Fruit fly (Drosophila melanogaster) whole organism, embryonic: ENCODE data around the gene DNAlig4.
A peak's percentile ranks its signal among the peaks of the same experiment; 100 is the strongest.

Source experiments
- BtbVII ChIP-seq: fragments of 200-800 bp; sonication (Bioruptor generic); optimal IDR thresholded peaks from 3 replicates; lab custom pipeline; 2017; ENCODE audit warnings: missing biosample characterization, mild to moderate bottlenecking, missing genetic modification characterization
- CG10267 ChIP-seq: fragments of 200-800 bp; sonication (Bioruptor generic); optimal IDR thresholded peaks from 2 replicates; lab custom pipeline; 2018; ENCODE audit warnings: missing biosample characterization, mild to moderate bottlenecking, missing genetic modification characterization, moderate library complexity
- CG11093 ChIP-seq: fragments of 200-800 bp; sonication (Bioruptor generic); IDR thresholded peaks from 3 replicates; pipeline ENCODE4 v1.3.6; 2022; ENCODE audit warnings: missing biosample characterization, missing genetic modification characterization
- CG11696 ChIP-seq: fragments of 200-800 bp; sonication (Bioruptor generic); IDR thresholded peaks from 2 replicates; pipeline ENCODE4 v1.3.6; 2022; ENCODE audit warnings: missing biosample characterization, missing genetic modification characterization
- CG12071 ChIP-seq: fragments of 200-800 bp; sonication (Bioruptor generic); optimal IDR thresholded peaks from 3 replicates; lab custom pipeline; 2018; ENCODE audit warnings: missing biosample characterization, mild to moderate bottlenecking, missing genetic modification characterization
- CG13296 ChIP-seq: fragments of 200-800 bp; sonication (Bioruptor generic); optimal IDR thresholded peaks from 3 replicates; lab custom pipeline; 2018; ENCODE audit warnings: missing biosample characterization, mild to moderate bottlenecking, missing genetic modification characterization
- CG14965 ChIP-seq: fragments of 200-800 bp; sonication (Bioruptor generic); optimal IDR thresholded peaks from 2 replicates; lab custom pipeline; 2016; ENCODE audit warnings: missing biosample characterization, missing genetic modification characterization, borderline replicate concordance
- CG15269 ChIP-seq: fragments of 200-800 bp; sonication (Bioruptor generic); optimal IDR thresholded peaks from 2 replicates; lab custom pipeline; 2018; ENCODE audit warnings: missing biosample characterization, mild to moderate bottlenecking, missing genetic modification characterization, moderate library complexity
- CG15601 ChIP-seq: fragments of 200-800 bp; sonication (Bioruptor generic); optimal IDR thresholded peaks from 3 replicates; lab custom pipeline; 2019; ENCODE audit warnings: missing biosample characterization, mild to moderate bottlenecking, missing genetic modification characterization, moderate library complexity
- CG17359 ChIP-seq: fragments of 200-800 bp; sonication (Bioruptor generic); optimal IDR thresholded peaks from 3 replicates; lab custom pipeline; 2018; ENCODE audit warnings: missing biosample characterization, mild to moderate bottlenecking, missing genetic modification characterization, moderate library complexity
- CG17568 ChIP-seq: fragments of 200-800 bp; sonication (Bioruptor generic); optimal IDR thresholded peaks from 2 replicates; lab custom pipeline; 2018; ENCODE audit warnings: missing biosample characterization, mild to moderate bottlenecking, missing genetic modification characterization, moderate library complexity
- CG18262 ChIP-seq: fragments of 200-800 bp; optimal IDR thresholded peaks from 3 replicates; lab custom pipeline; 2019; ENCODE audit warnings: missing biosample characterization, mild to moderate bottlenecking, missing genetic modification characterization, moderate library complexity
- CG2116 ChIP-seq: fragments of 200-800 bp; sonication (Bioruptor generic); optimal IDR thresholded peaks from 3 replicates; lab custom pipeline; 2018; ENCODE audit warnings: missing biosample characterization, mild to moderate bottlenecking, missing genetic modification characterization
- CG2678 ChIP-seq: fragments of 200-800 bp; sonication (Bioruptor generic); optimal IDR thresholded peaks from 3 replicates; lab custom pipeline; 2019; ENCODE audit warnings: missing biosample characterization, mild to moderate bottlenecking, missing genetic modification characterization, moderate library complexity
- CG3407 ChIP-seq: fragments of 200-800 bp; sonication (Bioruptor generic); optimal IDR thresholded peaks from 2 replicates; lab custom pipeline; 2018; ENCODE audit warnings: missing biosample characterization, mild to moderate bottlenecking, missing genetic modification characterization
- CG4328 ChIP-seq: fragments of 200-800 bp; sonication (Bioruptor generic); optimal IDR thresholded peaks from 3 replicates; lab custom pipeline; 2017; ENCODE audit warnings: missing biosample characterization, missing genetic modification reagents, missing genetic modification characterization
- CG4424 ChIP-seq: fragments of 200-800 bp; sonication (Bioruptor generic); optimal IDR thresholded peaks from 3 replicates; lab custom pipeline; 2016; ENCODE audit warnings: missing biosample characterization, missing genetic modification characterization
- CG6254 ChIP-seq: fragments of 200-800 bp; sonication (Bioruptor generic); optimal IDR thresholded peaks from 3 replicates; lab custom pipeline; 2017; ENCODE audit warnings: mild to moderate bottlenecking, missing biosample characterization, missing genetic modification reagents, missing genetic modification characterization
- CG6654 ChIP-seq: fragments of 200-800 bp; sonication (Bioruptor generic); optimal IDR thresholded peaks from 2 replicates; lab custom pipeline; 2017; ENCODE audit warnings: missing biosample characterization, mild to moderate bottlenecking, missing genetic modification characterization
- CG6854 ChIP-seq: fragments of 200-800 bp; sonication (Bioruptor generic); optimal IDR thresholded peaks from 3 replicates; lab custom pipeline; 2017; ENCODE audit warnings: missing biosample characterization, mild to moderate bottlenecking, missing genetic modification characterization
- CG7556 ChIP-seq: fragments of 200-800 bp; sonication (Bioruptor generic); optimal IDR thresholded peaks from 2 replicates; lab custom pipeline; 2017; ENCODE audit warnings: missing biosample characterization, mild to moderate bottlenecking, missing genetic modification characterization
- CG7786 ChIP-seq: fragments of 200-800 bp; sonication (Bioruptor generic); optimal IDR thresholded peaks from 2 replicates; lab custom pipeline; 2016; ENCODE audit warnings: missing biosample characterization, missing genetic modification characterization
- CG9727 ChIP-seq: fragments of 200-800 bp; sonication (Bioruptor generic); optimal IDR thresholded peaks from 3 replicates; lab custom pipeline; 2017; ENCODE audit warnings: missing biosample characterization, mild to moderate bottlenecking, missing genetic modification characterization
- CoRest ChIP-seq: fragments of 200-800 bp; sonication (Bioruptor generic); optimal IDR thresholded peaks from 3 replicates; lab custom pipeline; 2018; ENCODE audit warnings: missing biosample characterization, mild to moderate bottlenecking, missing genetic modification characterization, moderate library complexity
- D ChIP-seq, 2 experiments: fragments of 200-800 bp in 1 of 2; fragments of >200 bp in 1 of 2; sonication (Bioruptor generic) in 1 of 2; optimal IDR thresholded peaks; 2 replicates in 1 of 2; 3 replicates in 1 of 2; lab custom pipeline; 2017; ENCODE audit warnings: mild to moderate bottlenecking in 1 of 2, missing biosample characterization in 1 of 2, missing genetic modification characterization in 1 of 2, missing genetic modification reagents in 1 of 2
- Dad ChIP-seq: fragments of 200-800 bp; sonication (Bioruptor generic); optimal IDR thresholded peaks from 3 replicates; lab custom pipeline; 2016; ENCODE audit warnings: missing biosample characterization, missing genetic modification characterization
- E2f2 ChIP-seq: fragments of 200-800 bp; sonication (Bioruptor generic); IDR thresholded peaks from 2 replicates; pipeline ENCODE4 v1.3.6; 2022; ENCODE audit warnings: missing biosample characterization, missing genetic modification characterization
- Fer1 ChIP-seq: fragments of 200-800 bp; sonication (Bioruptor generic); optimal IDR thresholded peaks from 2 replicates; lab custom pipeline; 2017; ENCODE audit warnings: missing biosample characterization, mild to moderate bottlenecking, missing genetic modification characterization
- Fer3 ChIP-seq: fragments of 200-800 bp; sonication (Bioruptor generic); optimal IDR thresholded peaks from 2 replicates; lab custom pipeline; 2018; ENCODE audit warnings: missing biosample characterization, mild to moderate bottlenecking, missing genetic modification characterization, moderate library complexity
- Gsc ChIP-seq: fragments of 200-800 bp; sonication (Bioruptor generic); IDR thresholded peaks from 2 replicates; pipeline ENCODE4 v1.3.6; 2022; ENCODE audit warnings: missing biosample characterization, missing genetic modification characterization
- Mad ChIP-seq: fragments of 200-800 bp; sonication (Bioruptor generic); optimal IDR thresholded peaks from 2 replicates; lab custom pipeline; 2016; ENCODE audit warnings: missing biosample characterization, missing genetic modification characterization
- Mes4 ChIP-seq: fragments of 200-800 bp; sonication (Bioruptor generic); optimal IDR thresholded peaks from 2 replicates; lab custom pipeline; 2016; ENCODE audit warnings: missing biosample characterization, missing genetic modification characterization
- NC2β ChIP-seq: fragments of 200-800 bp; sonication (Bioruptor generic); optimal IDR thresholded peaks from 2 replicates; lab custom pipeline; 2016; ENCODE audit warnings: missing biosample characterization, missing genetic modification characterization
- Oli ChIP-seq: fragments of 200-800 bp; sonication (Bioruptor generic); optimal IDR thresholded peaks from 2 replicates; lab custom pipeline; 2018; ENCODE audit warnings: missing biosample characterization, mild to moderate bottlenecking, missing genetic modification characterization, moderate library complexity
- PHDP ChIP-seq: fragments of 200-800 bp; sonication (Bioruptor generic); optimal IDR thresholded peaks from 3 replicates; lab custom pipeline; 2018; ENCODE audit warnings: missing biosample characterization, mild to moderate bottlenecking, missing genetic modification characterization, moderate library complexity
- ase ChIP-seq: fragments of 200-800 bp; sonication (Bioruptor generic); IDR thresholded peaks from 3 replicates; pipeline ENCODE4 v1.3.6; 2022; ENCODE audit warnings: missing biosample characterization, missing genetic modification characterization
- cas ChIP-seq: fragments of 200-800 bp; sonication (Bioruptor generic); IDR thresholded peaks from 2 replicates; pipeline ENCODE4 v1.3.6; 2022; ENCODE audit warnings: missing biosample characterization, missing genetic modification characterization
- chinmo ChIP-seq: fragments of 200-800 bp; sonication (Bioruptor generic); IDR thresholded peaks from 4 replicates; pipeline ENCODE4 v1.3.6; 2022; ENCODE audit warnings: missing biosample characterization, missing genetic modification characterization; ENCODE audit not compliant: partially characterized antibody
- crol ChIP-seq: fragments of 200-800 bp; sonication (Bioruptor generic); IDR thresholded peaks from 2 replicates; pipeline ENCODE4 v1.3.6; 2022; ENCODE audit warnings: missing biosample characterization, missing genetic modification characterization
- fd96Cb ChIP-seq: fragments of 200-800 bp; sonication (Bioruptor generic); optimal IDR thresholded peaks from 2 replicates; lab custom pipeline; 2018; ENCODE audit warnings: missing biosample characterization, mild to moderate bottlenecking, missing genetic modification characterization, moderate library complexity
- hb ChIP-seq: fragments of 200-800 bp; sonication (Bioruptor generic); IDR thresholded peaks from 3 replicates; pipeline ENCODE4 v1.3.6; 2022; ENCODE audit warnings: missing biosample characterization, missing genetic modification characterization; ENCODE audit not compliant: partially characterized antibody
- lbe ChIP-seq: fragments of 200-800 bp; sonication (Bioruptor generic); optimal IDR thresholded peaks from 2 replicates; lab custom pipeline; 2016; ENCODE audit warnings: missing biosample characterization, mild to moderate bottlenecking, missing genetic modification characterization
- mirr ChIP-seq: fragments of 200-800 bp; sonication (Bioruptor generic); optimal IDR thresholded peaks from 3 replicates; lab custom pipeline; 2018; ENCODE audit warnings: missing biosample characterization, mild to moderate bottlenecking, missing genetic modification characterization
- org-1 ChIP-seq: fragments of 200-800 bp; sonication (Bioruptor generic); optimal IDR thresholded peaks from 2 replicates; lab custom pipeline; 2017; ENCODE audit warnings: missing biosample characterization, missing genetic modification characterization
- ro ChIP-seq: fragments of 200-800 bp; sonication (Bioruptor generic); IDR thresholded peaks from 2 replicates; pipeline ENCODE4 v1.3.6; 2022; ENCODE audit warnings: missing biosample characterization, missing genetic modification characterization
- sens ChIP-seq: fragments of 200-800 bp; sonication (Bioruptor generic); peaks from one replicate; lab custom pipeline; 2016; ENCODE audit warnings: missing biosample characterization, missing genetic modification characterization
- seq ChIP-seq: fragments of 200-800 bp; sonication (Bioruptor generic); IDR thresholded peaks from 2 replicates; pipeline ENCODE4 v1.3.6; 2022; ENCODE audit warnings: missing biosample characterization, missing genetic modification characterization
- sqz ChIP-seq: fragments of 200-800 bp; sonication (Bioruptor generic); optimal IDR thresholded peaks from 3 replicates; lab custom pipeline; 2018; ENCODE audit warnings: missing biosample characterization, mild to moderate bottlenecking, missing genetic modification characterization
- trem ChIP-seq: fragments of 200-800 bp; optimal IDR thresholded peaks from 3 replicates; lab custom pipeline; 2019; ENCODE audit warnings: missing biosample characterization, mild to moderate bottlenecking, missing genetic modification characterization, moderate library complexity

DNAlig4 gene

DNA sequence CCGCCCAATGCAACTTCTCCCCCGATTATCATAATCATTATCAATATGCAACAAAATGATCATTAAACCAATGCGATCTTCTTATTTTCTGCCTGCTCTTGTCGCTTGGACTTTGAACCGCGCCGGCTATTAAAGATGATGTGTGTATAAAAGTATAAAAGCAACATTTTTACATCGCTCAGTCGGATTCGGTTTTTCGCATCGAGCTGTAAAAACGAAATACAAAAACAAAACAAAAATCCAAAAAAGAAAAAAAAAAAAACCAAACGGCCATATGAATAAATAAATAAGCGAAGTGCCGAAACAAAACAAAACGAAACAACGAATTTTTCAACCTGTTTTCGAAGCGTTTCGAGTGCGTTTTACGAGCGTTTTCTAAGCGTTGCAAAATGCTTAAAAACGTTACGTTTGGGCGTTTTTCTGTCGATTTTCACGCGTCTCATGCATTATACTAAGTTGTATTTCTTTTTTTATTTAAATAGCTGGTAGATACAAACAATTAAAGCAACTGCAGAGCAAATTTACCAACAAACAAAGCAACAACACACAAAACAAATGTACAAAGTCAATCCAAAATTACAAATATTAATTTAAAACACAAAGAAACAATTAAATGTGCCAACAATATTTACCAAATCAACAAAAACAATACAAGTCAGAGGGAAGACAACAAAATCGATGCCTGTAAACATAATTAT is 22.8 kb downstream of the DNAlig4 start (continued):
- TF ChIP-seq CG11696 (GFP tag; lab: Robert Waterston, UW) = no peak
- TF ChIP-seq CG6854 (GFP tag; lab: Kevin White, UChicago) = peak; percentile 33
- no peak for TF ChIP-seq CG6254 (GFP tag; lab: Kevin White, UChicago)
- peak; percentile 7 for TF ChIP-seq CG12071 (GFP tag; lab: Kevin White, UChicago)
- TF ChIP-seq sens = peak; percentile 88
- TF ChIP-seq sqz (GFP tag; lab: Kevin White, UChicago) = peak; percentile 31
- no peak for TF ChIP-seq NC2β
- no peak for TF ChIP-seq CG11093 (GFP tag; lab: Robert Waterston, UW)
- peak; percentile 21 for TF ChIP-seq CG7556 (GFP tag; lab: Kevin White, UChicago)
- TF ChIP-seq CG9727 (GFP tag; lab: Kevin White, UChicago) = no peak
- no peak for TF ChIP-seq ase (GFP tag; lab: Robert Waterston, UW)
- TF ChIP-seq fd96Cb (tag; lab: Kevin White, UChicago) = peak; percentile 40
- TF ChIP-seq CG6654 (GFP tag; lab: Kevin White, UChicago) = no peak
- TF ChIP-seq CoRest (tag; lab: Kevin White, UChicago) = peak; percentile 49
- TF ChIP-seq E2f2 (GFP tag; lab: Robert Waterston, UW) = no peak
- peak; percentile 53 for TF ChIP-seq CG3407
- TF ChIP-seq hb (GFP tag; lab: Robert Waterston, UW) = no peak
- no peak for TF ChIP-seq crol (GFP tag; lab: Robert Waterston, UW)
- peak; percentile 36; the same call in 2 of the 4 replicates for TF ChIP-seq chinmo (GFP tag; lab: Robert Waterston, UW)
- no peak for TF ChIP-seq mirr (GFP tag; lab: Kevin White, UChicago)
- TF ChIP-seq PHDP (tag; lab: Kevin White, UChicago) = peak; percentile 65
- no peak for TF ChIP-seq CG4424 (GFP tag; lab: Kevin White, UChicago)
- TF ChIP-seq CG10267 (tag; lab: Kevin White, UChicago) = peak; percentile 12
- TF ChIP-seq Dad (GFP tag; lab: Kevin White, UChicago) = no peak
- peak; percentile 63 for TF ChIP-seq CG17568 (GFP tag; lab: Kevin White, UChicago)
- TF ChIP-seq seq = no peak
- peak; percentile 24 for TF ChIP-seq Oli (tag; lab: Kevin White, UChicago)
- TF ChIP-seq CG17359 (tag; lab: Kevin White, UChicago) = peak; percentile 63
- TF ChIP-seq CG7786 = no peak
- peak; percentile 63 for TF ChIP-seq CG2678
- no peak for TF ChIP-seq CG2116
- no peak for TF ChIP-seq Mad
- peak; percentile 12 for TF ChIP-seq trem
- no peak for TF ChIP-seq D (optimal IDR thresholded peaks at IDR 0.05; lab: Kevin White, UChicago)
- no peak for TF ChIP-seq D (GFP tag; optimal IDR thresholded peaks at IDR 0.05; lab: Kevin White, UChicago)
- peak; percentile 32 for TF ChIP-seq Fer1 (GFP tag; lab: Kevin White, UChicago)
- no peak for TF ChIP-seq ro (GFP tag; lab: Robert Waterston, UW)
- TF ChIP-seq CG15269 (tag; lab: Kevin White, UChicago) = peak; percentile 52
- peak; percentile 10 for TF ChIP-seq CG15601 (tag; lab: Kevin White, UChicago)
- TF ChIP-seq cas (GFP tag; lab: Robert Waterston, UW) = no peak
- TF ChIP-seq Fer3 (tag; lab: Kevin White, UChicago) = peak; percentile 36
- TF ChIP-seq lbe (GFP tag; lab: Kevin White, UChicago) = no peak
- no peak for TF ChIP-seq org-1 (GFP tag; lab: Kevin White, UChicago)
- peak; percentile 32 for TF ChIP-seq BtbVII
- TF ChIP-seq CG13296 (GFP tag; lab: Kevin White, UChicago) = peak; percentile 1
- no peak for TF ChIP-seq CG4328 (GFP tag; lab: Kevin White, UChicago)
- TF ChIP-seq Gsc (GFP tag; lab: Robert Waterston, UW) = no peak
- peak; percentile 19 for TF ChIP-seq CG18262 (tag; lab: Kevin White, UChicago)
- TF ChIP-seq Mes4 (GFP tag; lab: Kevin White, UChicago) = no peak
- TF ChIP-seq CG14965 (GFP tag; lab: Kevin White, UChicago) = no peak
